Worm (Caenorhabditis elegans) whole organism, young adult: ENCODE measurements around the gene C25E10.8.
A peak's percentile ranks its signal among the peaks of the same experiment; 100 is the strongest.

Experiments used
- F33H1.4 ChIP-seq: fragments of 200-800 bp; sonication (Bioruptor generic); IDR thresholded peaks from 2 replicates; pipeline ENCODE4 v1.3.6; 2022; ENCODE audit warnings: missing genetic modification reagents, missing genetic modification characterization, missing compliant biosample characterization
- K11D2.4 ChIP-seq: fragments of 200-800 bp; sonication (Bioruptor generic); IDR thresholded peaks from 2 replicates; pipeline ENCODE4 v1.3.6; 2022; ENCODE audit warnings: missing genetic modification reagents, missing genetic modification characterization, missing compliant biosample characterization
- K12H6.12 ChIP-seq: fragments of 200-800 bp; sonication (Bioruptor generic); optimal IDR thresholded peaks from 2 replicates; lab custom pipeline; 2018; ENCODE audit warnings: mild to moderate bottlenecking, missing genetic modification characterization, missing compliant biosample characterization
- Y53G8AR.9 ChIP-seq: fragments of 200-800 bp; sonication (Bioruptor generic); conservative IDR thresholded peaks from 2 replicates; pipeline ENCODE4 v1.3.6; 2022; ENCODE audit warnings: missing genetic modification reagents, missing genetic modification characterization, missing compliant biosample characterization
- athp-1 ChIP-seq: sonication (generic microtip); optimal IDR thresholded peaks from 2 replicates; lab custom pipeline; 2017; ENCODE audit warnings: mild to moderate bottlenecking, missing genetic modification characterization, missing compliant biosample characterization
- attf-5 ChIP-seq: fragments of 200-800 bp; sonication (Bioruptor generic); optimal IDR thresholded peaks from 2 replicates; lab custom pipeline; 2018; ENCODE audit warnings: mild to moderate bottlenecking, missing genetic modification characterization, missing compliant biosample characterization
- cebp-1 ChIP-seq, 2 experiments: fragments of 200-800 bp in 1 of 2; sonication (Bioruptor generic) in 1 of 2; sonication (generic microtip) in 1 of 2; IDR thresholded peaks in 1 of 2; optimal IDR thresholded peaks in 1 of 2; 2 replicates each; pipeline versions ENCODE4 v1.3.6 to Lab custom; 2017 to 2022; ENCODE audit warnings: missing compliant biosample characterization in 2 of 2, missing genetic modification characterization in 2 of 2, mild to moderate bottlenecking in 1 of 2, missing genetic modification reagents in 1 of 2, moderate library complexity in 1 of 2
- cebp-2 ChIP-seq: fragments of 200-800 bp; sonication (Bioruptor generic); IDR thresholded peaks from 2 replicates; pipeline ENCODE4 v1.3.6; 2022; ENCODE audit warnings: missing genetic modification characterization, missing compliant biosample characterization
- ceh-100 ChIP-seq: fragments of 200-800 bp; sonication (Bioruptor generic); IDR thresholded peaks from 2 replicates; pipeline ENCODE4 v1.3.6; 2022; ENCODE audit warnings: missing genetic modification reagents, missing genetic modification characterization, missing compliant biosample characterization
- ceh-79 ChIP-seq: sonication (generic microtip); optimal IDR thresholded peaks from 2 replicates; lab custom pipeline; 2017; ENCODE audit warnings: mild to moderate bottlenecking, missing genetic modification characterization, missing compliant biosample characterization
- chd-7 ChIP-seq: sonication (generic microtip); optimal IDR thresholded peaks from 2 replicates; lab custom pipeline; 2016; ENCODE audit warnings: mild to moderate bottlenecking, missing genetic modification characterization, moderate library complexity, missing compliant biosample characterization
- die-1 ChIP-seq: sonication (generic microtip); optimal IDR thresholded peaks from 2 replicates; lab custom pipeline; 2016; ENCODE audit warnings: missing genotype, mild to moderate bottlenecking, missing genetic modification characterization, missing compliant biosample characterization
- dox-1 ChIP-seq: fragments of 200-800 bp; sonication (Bioruptor generic); IDR thresholded peaks from 2 replicates; pipeline ENCODE4 v1.3.6; 2022; ENCODE audit warnings: missing genetic modification reagents, missing genetic modification characterization, missing compliant biosample characterization
- efl-1 ChIP-seq: fragments of 150-350 bp; optimal IDR thresholded peaks from 2 replicates; lab custom pipeline; 2014; ENCODE audit warnings: missing biosample characterization, missing genetic modification reagents, missing genetic modification characterization
- egl-18 ChIP-seq: fragments of 200-800 bp; sonication (Bioruptor generic); IDR thresholded peaks from 2 replicates; pipeline ENCODE4 v1.3.6; 2022; ENCODE audit warnings: missing genetic modification reagents, missing genetic modification characterization, missing compliant biosample characterization
- fkh-3 ChIP-seq: sonication (generic microtip); optimal IDR thresholded peaks from 2 replicates; lab custom pipeline; 2016; ENCODE audit warnings: mild to moderate bottlenecking, missing genetic modification characterization, missing compliant biosample characterization
- gei-17 ChIP-seq: fragments of 200-800 bp; sonication (Bioruptor generic); optimal IDR thresholded peaks from 2 replicates; lab custom pipeline; 2018; ENCODE audit warnings: mild to moderate bottlenecking, missing genetic modification characterization, missing compliant biosample characterization
- him-1 ChIP-seq: sonication (generic microtip); optimal IDR thresholded peaks from 2 replicates; lab custom pipeline; 2016; ENCODE audit warnings: missing genotype, missing genetic modification reagents, missing genetic modification characterization, missing compliant biosample characterization
- hrde-1 ChIP-seq: sonication (generic microtip); optimal IDR thresholded peaks from 2 replicates; lab custom pipeline; 2016; ENCODE audit warnings: missing genetic modification characterization, mild to moderate bottlenecking, missing compliant biosample characterization, moderate library complexity, missing genotype, missing genetic modification reagents, borderline replicate concordance
- let-526 ChIP-seq: fragments of 200-800 bp; sonication (Bioruptor generic); IDR thresholded peaks from 2 replicates; pipeline ENCODE4 v1.3.6; 2022; ENCODE audit warnings: missing genetic modification reagents, missing genetic modification characterization, missing compliant biosample characterization
- lir-1 ChIP-seq: fragments of 200-800 bp; sonication (Bioruptor generic); conservative IDR thresholded peaks from 2 replicates; pipeline ENCODE4 v1.3.6; 2022; ENCODE audit warnings: missing genetic modification reagents, missing genetic modification characterization, missing compliant biosample characterization
- lsl-1 ChIP-seq: fragments of 200-800 bp; sonication (Bioruptor generic); optimal IDR thresholded peaks from 2 replicates; lab custom pipeline; 2018; ENCODE audit warnings: mild to moderate bottlenecking, missing genetic modification characterization, moderate library complexity, missing compliant biosample characterization
- madf-10 ChIP-seq: sonication (generic microtip); optimal IDR thresholded peaks from 2 replicates; lab custom pipeline; 2016; ENCODE audit warnings: mild to moderate bottlenecking, missing genetic modification characterization, missing compliant biosample characterization
- mcd-1 ChIP-seq: fragments of 200-800 bp; sonication (Bioruptor generic); IDR thresholded peaks from 2 replicates; pipeline ENCODE4 v1.3.6; 2022; ENCODE audit warnings: missing genetic modification reagents, missing genetic modification characterization, missing compliant biosample characterization
- mxl-1 ChIP-seq: sonication (generic microtip); optimal IDR thresholded peaks from 2 replicates; lab custom pipeline; 2016; ENCODE audit warnings: missing genetic modification characterization, missing compliant biosample characterization
- nfya-2 ChIP-seq: fragments of 200-800 bp; sonication (Bioruptor generic); IDR thresholded peaks from 2 replicates; pipeline ENCODE4 v1.3.6; 2022; ENCODE audit warnings: missing genetic modification reagents, missing genetic modification characterization, missing compliant biosample characterization
- nhr-179 ChIP-seq: sonication (generic microtip); optimal IDR thresholded peaks from 2 replicates; lab custom pipeline; 2016; ENCODE audit warnings: mild to moderate bottlenecking, missing genetic modification characterization, missing compliant biosample characterization
- nhr-27 ChIP-seq: fragments of 200-800 bp; sonication (Bioruptor generic); optimal IDR thresholded peaks from 2 replicates; lab custom pipeline; 2018; ENCODE audit warnings: mild to moderate bottlenecking, missing genetic modification characterization, moderate library complexity, missing compliant biosample characterization
- nhr-90 ChIP-seq: sonication (generic microtip); optimal IDR thresholded peaks from 2 replicates; lab custom pipeline; 2016; ENCODE audit warnings: missing genotype, mild to moderate bottlenecking, missing genetic modification characterization, missing compliant biosample characterization
- pha-4 ChIP-seq: fragments of 150-350 bp; sonication (generic microtip); optimal IDR thresholded peaks from 2 replicates; lab custom pipeline; 2014; ENCODE audit warnings: missing biosample characterization, missing genetic modification reagents, missing genetic modification characterization
- rcor-1 ChIP-seq: fragments of 200-800 bp; sonication (Bioruptor generic); IDR thresholded peaks from 2 replicates; pipeline ENCODE4 v1.3.6; 2022; ENCODE audit warnings: missing genetic modification reagents, missing genetic modification characterization, missing compliant biosample characterization
- snpc-1.1 ChIP-seq: sonication (generic microtip); optimal IDR thresholded peaks from 2 replicates; lab custom pipeline; 2017; ENCODE audit warnings: missing genetic modification characterization, mild to moderate bottlenecking, missing compliant biosample characterization, antibody characterized with exemption, moderate library complexity, missing genotype, missing genetic modification reagents; ENCODE audit not compliant: insufficient read depth
- snpc-3.4 ChIP-seq: sonication (generic microtip); optimal IDR thresholded peaks from 2 replicates; lab custom pipeline; 2017; ENCODE audit warnings: missing genetic modification characterization, mild to moderate bottlenecking, missing compliant biosample characterization, antibody characterized with exemption, moderate library complexity, missing genotype, missing genetic modification reagents
- unc-130 ChIP-seq: sonication (generic microtip); optimal IDR thresholded peaks from 2 replicates; lab custom pipeline; 2016; ENCODE audit warnings: missing genetic modification reagents, missing genetic modification characterization, missing compliant biosample characterization
- xnd-1 ChIP-seq: sonication (generic microtip); optimal IDR thresholded peaks from 2 replicates; lab custom pipeline; 2016; ENCODE audit warnings: missing genotype, missing genetic modification reagents, missing genetic modification characterization, missing compliant biosample characterization
- ztf-6 ChIP-seq: fragments of 200-800 bp; sonication (Bioruptor generic); IDR thresholded peaks from 2 replicates; pipeline ENCODE4 v1.3.6; 2022; ENCODE audit warnings: missing genetic modification reagents, missing genetic modification characterization, missing compliant biosample characterization

Gene C25E10.8

ce11 chrV:9067678-9068077 is 13.8 kb upstream of the C25E10.8 start, which contains the start of gene fip-2:
Gene fip-2, plus strand, starts transcription at chrV:9067978.
- TF ChIP-seq snpc-3.4 (tag; lab: Kevin White, UChicago) = no peak
- TF ChIP-seq F33H1.4 (GFP tag; lab: Robert Waterston, UW) = no peak
- no peak for TF ChIP-seq lsl-1 (GFP tag; lab: Kevin White, UChicago)
- no peak for TF ChIP-seq gei-17 (GFP tag; lab: Kevin White, UChicago)
- no peak for TF ChIP-seq ztf-6 (GFP tag; lab: Robert Waterston, UW)
- TF ChIP-seq ceh-79 (tag; lab: Kevin White, UChicago) = no peak
- no peak for TF ChIP-seq lir-1 (GFP tag; lab: Robert Waterston, UW)
- no peak for TF ChIP-seq nhr-90 (tag; lab: Kevin White, UChicago)
- no peak for TF ChIP-seq chd-7 (tag; lab: Kevin White, UChicago)
- no peak for TF ChIP-seq athp-1 (tag; lab: Kevin White, UChicago)
- TF ChIP-seq him-1 = no peak
- no peak for TF ChIP-seq pha-4 (tag; lab: Kevin White, UChicago)
- TF ChIP-seq K11D2.4 (GFP tag; lab: Robert Waterston, UW) = no peak
- TF ChIP-seq unc-130 (GFP tag; lab: Kevin White, UChicago) = no peak
- TF ChIP-seq fkh-3 (tag; lab: Kevin White, UChicago) = no peak
- no peak for TF ChIP-seq mcd-1 (GFP tag; lab: Robert Waterston, UW)
- TF ChIP-seq ceh-100 = no peak
- TF ChIP-seq, all 124 proteins: peak for 0

ce11 chrV:9065915-9066314 is 12.0 kb upstream of the C25E10.8 start:
- no peak for TF ChIP-seq xnd-1
- no peak for TF ChIP-seq die-1 (tag; lab: Kevin White, UChicago)
- TF ChIP-seq let-526 (GFP tag; lab: Robert Waterston, UW) = no peak
- TF ChIP-seq dox-1 (GFP tag; lab: Robert Waterston, UW) = no peak
- no peak for TF ChIP-seq efl-1 (GFP tag; lab: Kevin White, UChicago)
- TF ChIP-seq nhr-179 (tag; lab: Kevin White, UChicago) = no peak
- TF ChIP-seq nfya-2 (GFP tag; lab: Robert Waterston, UW) = no peak
- no peak for TF ChIP-seq athp-1 (tag; lab: Kevin White, UChicago)
- no peak for TF ChIP-seq mxl-1 (tag; lab: Kevin White, UChicago)

ce11 chrV:9065001-9065400 is 11.1 kb upstream of the C25E10.8 start:
- TF ChIP-seq cebp-1 (GFP tag; IDR thresholded peaks at IDR 0.05; lab: Robert Waterston, UW) = no peak
- peak; percentile 76 for TF ChIP-seq cebp-1 (tag; optimal IDR thresholded peaks at IDR 0.05; lab: Kevin White, UChicago)
- no peak for TF ChIP-seq madf-10 (tag; lab: Kevin White, UChicago)
- no peak for TF ChIP-seq snpc-1.1 (tag; lab: Kevin White, UChicago)
- TF ChIP-seq attf-5 = no peak
- no peak for TF ChIP-seq rcor-1 (GFP tag; lab: Robert Waterston, UW)

ce11 chrV:9063134-9063533 is 9.3 kb upstream of the C25E10.8 start:
- TF ChIP-seq K12H6.12 (tag; lab: Kevin White, UChicago) (no peak), egl-18 (GFP tag; lab: Robert Waterston, UW) (no peak), cebp-2 (GFP tag; lab: Robert Waterston, UW) (no peak), ztf-6 (GFP tag; lab: Robert Waterston, UW) (no peak), Y53G8AR.9 (GFP tag; lab: Robert Waterston, UW) (no peak), hrde-1 (tag; lab: Kevin White, UChicago) (no peak), let-526 (GFP tag; lab: Robert Waterston, UW) (no peak), nhr-27 (tag; lab: Kevin White, UChicago) (no peak)
